Worm (Caenorhabditis elegans) whole organism, young adult: ENCODE results near the gene K08F8.15.

Experiments used
- B0336.3 ChIP-seq: fragments of 200-800 bp; sonication (Bioruptor generic); IDR thresholded peaks from 2 replicates; pipeline ENCODE4 v1.3.6; 2022; ENCODE audit warnings: missing genetic modification characterization, missing compliant biosample characterization
- C06A6.2 ChIP-seq: fragments of 200-800 bp; sonication (Bioruptor generic); conservative IDR thresholded peaks from 2 replicates; pipeline ENCODE4 v1.3.6; 2022; ENCODE audit warnings: missing genetic modification characterization, missing compliant biosample characterization
- D2030.7 ChIP-seq: fragments of 200-800 bp; sonication (Bioruptor generic); IDR thresholded peaks from 2 replicates; pipeline ENCODE4 v1.3.6; 2022; ENCODE audit warnings: missing genetic modification reagents, missing genetic modification characterization, missing compliant biosample characterization
- F23B12.7 ChIP-seq: sonication (generic microtip); optimal IDR thresholded peaks from 2 replicates; lab custom pipeline; 2017; ENCODE audit warnings: missing genetic modification characterization, mild to moderate bottlenecking, missing compliant biosample characterization, antibody characterized with exemption, moderate library complexity; ENCODE audit not compliant: insufficient read depth
- F52B5.7 ChIP-seq: sonication (generic microtip); optimal IDR thresholded peaks from 2 replicates; lab custom pipeline; 2016; ENCODE audit warnings: mild to moderate bottlenecking, missing genetic modification characterization, missing compliant biosample characterization
- F55B11.4 ChIP-seq: sonication (generic microtip); optimal IDR thresholded peaks from 2 replicates; lab custom pipeline; 2016; ENCODE audit warnings: missing compliant biosample characterization, missing genetic modification characterization, borderline replicate concordance; ENCODE audit not compliant: insufficient read depth
- F57A8.1 ChIP-seq: fragments of 200-800 bp; sonication (Bioruptor generic); optimal IDR thresholded peaks from 2 replicates; lab custom pipeline; 2018; ENCODE audit warnings: mild to moderate bottlenecking, missing genetic modification characterization, moderate library complexity, missing compliant biosample characterization
- Y53G8AR.9 ChIP-seq: fragments of 200-800 bp; sonication (Bioruptor generic); conservative IDR thresholded peaks from 2 replicates; pipeline ENCODE4 v1.3.6; 2022; ENCODE audit warnings: missing genetic modification reagents, missing genetic modification characterization, missing compliant biosample characterization
- ama-1 ChIP-seq, 3 experiments: fragments of 150-350 bp in 1 of 3; sonication (generic microtip) in 2 of 3; optimal IDR thresholded peaks; 2 replicates each; lab custom pipeline; 2014 to 2018; ENCODE audit warnings: missing biosample characterization in 2 of 3, missing genetic modification characterization in 2 of 3, missing genetic modification reagents in 2 of 3
- attf-5 ChIP-seq: fragments of 200-800 bp; sonication (Bioruptor generic); optimal IDR thresholded peaks from 2 replicates; lab custom pipeline; 2018; ENCODE audit warnings: mild to moderate bottlenecking, missing genetic modification characterization, missing compliant biosample characterization
- ceh-79 ChIP-seq: sonication (generic microtip); optimal IDR thresholded peaks from 2 replicates; lab custom pipeline; 2017; ENCODE audit warnings: mild to moderate bottlenecking, missing genetic modification characterization, missing compliant biosample characterization
- efl-1 ChIP-seq: fragments of 150-350 bp; optimal IDR thresholded peaks from 2 replicates; lab custom pipeline; 2014; ENCODE audit warnings: missing biosample characterization, missing genetic modification reagents, missing genetic modification characterization
- ekl-4 ChIP-seq: fragments of 200-800 bp; sonication (Bioruptor generic); IDR thresholded peaks from 2 replicates; pipeline ENCODE4 v1.3.6; 2022; ENCODE audit warnings: missing genetic modification reagents, missing genetic modification characterization, missing compliant biosample characterization
- hmg-1.2 ChIP-seq: fragments of 200-800 bp; sonication (Bioruptor generic); IDR thresholded peaks from 2 replicates; pipeline ENCODE4 v1.3.6; 2022; ENCODE audit warnings: missing genetic modification reagents, missing genetic modification characterization, missing compliant biosample characterization
- lag-1 ChIP-seq: fragments of 200-800 bp; sonication (Bioruptor generic); IDR thresholded peaks from 2 replicates; pipeline ENCODE4 v1.3.6; 2022; ENCODE audit warnings: missing genetic modification reagents, missing genetic modification characterization, missing compliant biosample characterization
- let-607 ChIP-seq, 2 experiments: fragments of 200-800 bp in 1 of 2; sonication (Bioruptor generic) in 1 of 2; sonication (generic microtip) in 1 of 2; optimal IDR thresholded peaks; 2 replicates each; lab custom pipeline; 2016 to 2018; ENCODE audit warnings: mild to moderate bottlenecking in 2 of 2, missing compliant biosample characterization in 2 of 2, missing genetic modification characterization in 2 of 2, moderate library complexity in 2 of 2, missing genotype in 1 of 2
- lin-40 ChIP-seq: sonication (generic microtip); optimal IDR thresholded peaks from 2 replicates; lab custom pipeline; 2016; ENCODE audit warnings: missing genetic modification characterization, mild to moderate bottlenecking, missing compliant biosample characterization, missing genotype, missing genetic modification reagents
- mcd-1 ChIP-seq: fragments of 200-800 bp; sonication (Bioruptor generic); IDR thresholded peaks from 2 replicates; pipeline ENCODE4 v1.3.6; 2022; ENCODE audit warnings: missing genetic modification reagents, missing genetic modification characterization, missing compliant biosample characterization
- nhr-120 ChIP-seq: fragments of 200-800 bp; sonication (Bioruptor generic); IDR thresholded peaks from 2 replicates; pipeline ENCODE4 v1.3.6; 2022; ENCODE audit warnings: missing genetic modification characterization, missing compliant biosample characterization
- nhr-80 ChIP-seq: sonication (generic microtip); optimal IDR thresholded peaks from 2 replicates; lab custom pipeline; 2016; ENCODE audit warnings: missing genetic modification characterization, missing compliant biosample characterization
- nhr-90 ChIP-seq: sonication (generic microtip); optimal IDR thresholded peaks from 2 replicates; lab custom pipeline; 2016; ENCODE audit warnings: missing genotype, mild to moderate bottlenecking, missing genetic modification characterization, missing compliant biosample characterization
- snpc-1.3 ChIP-seq: sonication (generic microtip); optimal IDR thresholded peaks from 2 replicates; lab custom pipeline; 2017; ENCODE audit warnings: missing genetic modification characterization, mild to moderate bottlenecking, missing compliant biosample characterization, antibody characterized with exemption, moderate library complexity, missing genotype, missing genetic modification reagents; ENCODE audit not compliant: insufficient read depth
- snpc-4 ChIP-seq, 5 experiments: fragments of 150-350 bp in 1 of 5; sonication (generic microtip) in 4 of 5; optimal IDR thresholded peaks; 2 replicates each; lab custom pipeline; 2014 to 2018; ENCODE audit warnings: missing genetic modification characterization in 5 of 5, missing biosample characterization in 3 of 5, antibody characterized with exemption in 2 of 5, mild to moderate bottlenecking in 2 of 5, missing compliant biosample characterization in 2 of 5, missing genotype in 2 of 5, moderate library complexity in 2 of 5, missing genetic modification reagents in 1 of 5
- somi-1 ChIP-seq: fragments of 200-800 bp; sonication (Bioruptor generic); optimal IDR thresholded peaks from 2 replicates; lab custom pipeline; 2018; ENCODE audit warnings: mild to moderate bottlenecking, missing genetic modification characterization, missing compliant biosample characterization
- tlf-1 ChIP-seq: fragments of 200-800 bp; sonication (Bioruptor generic); optimal IDR thresholded peaks from 2 replicates; lab custom pipeline; 2018; ENCODE audit warnings: mild to moderate bottlenecking, missing genetic modification characterization, missing compliant biosample characterization
- unc-130 ChIP-seq: sonication (generic microtip); optimal IDR thresholded peaks from 2 replicates; lab custom pipeline; 2016; ENCODE audit warnings: missing genetic modification reagents, missing genetic modification characterization, missing compliant biosample characterization
- ztf-26 ChIP-seq: sonication (generic microtip); optimal IDR thresholded peaks from 2 replicates; lab custom pipeline; 2017; ENCODE audit warnings: missing genetic modification characterization, missing compliant biosample characterization

The K08F8.15 gene

ce11 chrII:8806921-8807320 is 40.3 kb downstream of the K08F8.15 start, which contains the start of gene pho-13:
Gene pho-13, minus strand, starts transcription at chrII:8807021.
- TF ChIP-seq nhr-80 (tag; lab: Kevin White, UChicago), result peak; percentile 46
- TF ChIP-seq lag-1 (GFP tag; lab: Robert Waterston, UW), result no peak
- TF ChIP-seq, all 124 proteins: peak for 1

ce11 chrII:8808482-8808881 is 41.9 kb downstream of the K08F8.15 start, which contains the start of gene F07H5.10:
Gene F07H5.10, minus strand, starts transcription at chrII:8808582.
- TF ChIP-seq tlf-1 (GFP tag; lab: Kevin White, UChicago), result no peak

ce11 chrII:8810679-8811413 is 44.2 kb downstream of the K08F8.15 start, which contains the start of the genes F46C5.9 and rer-1:
Gene F46C5.9, minus strand, starts transcription at chrII:8810729.
Gene rer-1, plus strand, starts transcription at chrII:8811370.
- TF ChIP-seq F57A8.1 (GFP tag; lab: Kevin White, UChicago) (no peak), snpc-4 (GFP tag; optimal IDR thresholded peaks at IDR 0.05; lab: Kevin White, UChicago) (no peak), snpc-4 (tag; optimal IDR thresholded peaks at IDR 0.05; lab: Kevin White, UChicago) (no peak), Y53G8AR.9 (GFP tag; lab: Robert Waterston, UW) (no peak), let-607 (tag; optimal IDR thresholded peaks at IDR 0.05; lab: Kevin White, UChicago) (peak; percentile 4 to 84), snpc-1.3 (tag; lab: Kevin White, UChicago) (peak; percentile 8), nhr-120 (GFP tag; lab: Robert Waterston, UW) (no peak), nhr-90 (tag; lab: Kevin White, UChicago) (no peak), attf-5 (GFP tag; lab: Kevin White, UChicago) (peak; percentile 38), mcd-1 (GFP tag; lab: Robert Waterston, UW) (no peak)
- TF ChIP-seq, all 124 proteins: peak for 3

- TF ChIP-seq D2030.7 (GFP tag; lab: Robert Waterston, UW) (no peak), C06A6.2 (GFP tag; lab: Robert Waterston, UW) (no peak), ama-1 (optimal IDR thresholded peaks at IDR 0.05; lab: Kevin White, UChicago) (peak; percentile 72), ama-1 (GFP tag; optimal IDR thresholded peaks at IDR 0.05; lab: Kevin White, UChicago) (no peak)
Observed at ce11 chrII:8811825-8812224, 45.2 kb downstream of the K08F8.15 start.

ce11 chrII:8812346-8812745 is 45.7 kb downstream of the K08F8.15 start:
- TF ChIP-seq ekl-4 (GFP tag; lab: Robert Waterston, UW) (0 out of 2 replicates have a peak, but pooled peaks have one; percentile 39), ceh-79 (tag; lab: Kevin White, UChicago) (no peak), F23B12.7 (tag; lab: Kevin White, UChicago) (no peak), F55B11.4 (tag; lab: Kevin White, UChicago) (no peak), B0336.3 (GFP tag; lab: Robert Waterston, UW) (peak; percentile 31; the same call in 1 of the 2 replicates), hmg-1.2 (GFP tag; lab: Robert Waterston, UW) (no peak)

- TF ChIP-seq F52B5.7 (tag; lab: Kevin White, UChicago) (no peak), lin-40 (peak; percentile 5), ztf-26 (no peak), unc-130 (GFP tag; lab: Kevin White, UChicago) (no peak), efl-1 (no peak), F55B11.4 (tag; lab: Kevin White, UChicago) (no peak), somi-1 (GFP tag; lab: Kevin White, UChicago) (peak; percentile 66)
Observed at ce11 chrII:8813659-8814058, 47.0 kb downstream of the K08F8.15 start.
